Worm (Caenorhabditis elegans): Measurements from ENCODE around the gene Y39A1A.9.

The Y39A1A.9 gene

DNA sequence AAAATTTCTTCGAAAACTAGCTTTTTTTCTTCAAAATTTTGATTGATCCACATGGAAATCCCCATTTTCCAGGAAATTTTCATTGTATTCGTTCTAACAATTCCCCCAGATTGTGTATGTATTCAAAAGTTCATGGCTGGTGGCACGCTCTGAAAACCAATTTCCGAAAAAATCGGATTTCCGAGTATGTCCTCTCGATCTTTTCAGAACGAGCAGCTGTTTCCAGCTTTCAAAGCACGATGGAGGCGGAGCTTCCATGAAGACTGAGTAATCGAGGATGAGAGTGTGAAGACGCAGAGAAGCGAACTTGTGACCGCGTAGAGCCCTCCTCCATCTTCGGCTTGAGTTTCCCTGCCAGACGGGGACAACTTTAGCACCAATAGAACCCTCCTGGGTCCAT, 29.0 kb downstream of the Y39A1A.9 start:
- peak; percentile 45 for TF ChIP-seq nhr-21 (tag; optimal IDR thresholded peaks at IDR 0.05)
- TF ChIP-seq nhr-77 (tag; optimal IDR thresholded peaks at IDR 0.05): no peak
- no peak for TF ChIP-seq skn-1 (tag; optimal IDR thresholded peaks at IDR 0.05)
- TF ChIP-seq lsy-2 (tag; optimal IDR thresholded peaks at IDR 0.05): peak in 1 of 2 experiments; percentile 23
- TF ChIP-seq C34F6.9 (tag; optimal IDR thresholded peaks at IDR 0.05): peak; percentile 18
- TF ChIP-seq lin-39 (tag; optimal IDR thresholded peaks at IDR 0.05): no peak
- peak; percentile 6 for TF ChIP-seq unc-55 (GFP tag; optimal IDR thresholded peaks at IDR 0.05)
- TF ChIP-seq elt-1 (tag; optimal IDR thresholded peaks at IDR 0.05): no peak
- TF ChIP-seq nhr-10 (tag; optimal IDR thresholded peaks at IDR 0.05): no peak
- TF ChIP-seq nhr-129 (tag; optimal IDR thresholded peaks at IDR 0.05): peak; percentile 32
- peak; percentile 55 for TF ChIP-seq lin-11 (tag; optimal IDR thresholded peaks at IDR 0.05)
- no peak for TF ChIP-seq sem-4 (tag; optimal IDR thresholded peaks at IDR 0.05)

DNA sequence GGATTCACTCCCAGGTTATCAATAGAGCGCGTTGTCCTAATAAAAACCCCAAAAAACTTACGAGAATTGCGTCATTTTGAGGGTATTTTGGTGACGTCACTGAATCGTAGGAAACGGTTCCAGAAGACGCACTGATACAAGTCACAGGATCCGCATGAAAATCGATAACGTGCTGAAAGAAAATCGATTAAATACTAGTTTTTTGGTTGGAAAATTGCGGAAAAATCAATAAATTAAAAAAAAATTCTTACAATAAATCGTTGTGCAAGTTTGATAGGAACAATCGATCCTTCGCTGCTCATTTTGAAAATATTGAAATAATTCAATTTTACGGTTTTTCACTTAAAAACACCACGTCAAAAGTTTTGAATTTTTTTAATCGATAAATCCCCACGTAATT, 30.1 kb downstream of the Y39A1A.9 start, which contains the start of gene Y39A1A.2:
Gene Y39A1A.2 (minus strand): TSS at position 319 of the 400 bp plus-strand sequence.
- TF ChIP-seq mbf-1 (tag; optimal IDR thresholded peaks at IDR 0.05) (no peak), sma-3 (GFP tag; optimal IDR thresholded peaks at IDR 0.05) (no peak)

DNA sequence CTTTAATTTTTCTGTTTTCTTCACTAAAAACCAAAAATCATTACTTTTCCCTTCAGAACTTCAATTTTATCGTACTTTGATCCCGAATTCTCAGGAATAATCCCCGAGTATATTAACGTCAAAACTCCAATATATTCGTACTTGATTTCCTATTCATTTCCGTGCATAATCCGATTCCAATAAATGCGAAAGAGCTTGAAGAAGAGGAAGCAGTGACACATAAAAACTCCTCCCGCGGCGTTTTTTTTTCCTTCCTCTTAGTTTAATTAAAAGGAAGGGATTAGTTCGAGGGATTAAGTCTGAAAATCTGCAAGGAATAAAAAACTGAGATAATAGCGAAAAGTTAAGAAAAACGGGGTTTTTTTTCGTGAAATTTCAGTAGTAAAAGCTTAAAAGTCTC, 32.4 kb downstream of the Y39A1A.9 start:
- TF ChIP-seq ztf-1 (GFP tag; conservative IDR thresholded peaks at IDR 0.05) (no peak), C34F6.9 (tag; optimal IDR thresholded peaks at IDR 0.05) (no peak), peb-1 (tag; optimal IDR thresholded peaks at IDR 0.05) (no peak), sma-9 (GFP tag; optimal IDR thresholded peaks at IDR 0.05) (peak; percentile 12), sma-9 (tag; optimal IDR thresholded peaks at IDR 0.05) (no peak)

DNA sequence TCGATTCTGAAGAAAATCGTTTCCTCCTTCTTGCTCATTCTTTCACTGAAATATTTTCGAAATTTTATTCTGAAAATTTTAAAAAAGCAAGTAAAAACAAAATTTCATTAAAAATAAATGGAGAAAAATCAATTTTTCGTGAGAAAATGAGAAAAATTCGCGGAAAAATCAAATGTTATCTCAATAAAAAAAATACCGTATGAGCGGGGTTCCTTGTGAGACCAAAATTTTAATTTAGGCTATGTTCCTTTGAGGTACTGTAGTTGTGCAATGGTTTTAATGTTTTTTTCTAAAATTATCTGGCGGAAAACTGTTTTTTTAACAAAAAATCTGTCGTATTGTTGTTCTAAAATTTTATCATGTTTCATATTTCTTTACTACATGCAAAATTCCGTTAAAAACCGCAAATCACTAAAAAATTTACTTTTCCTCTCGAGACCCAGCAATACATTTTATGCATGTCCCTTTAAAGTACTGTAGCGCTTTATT, 33.1 kb downstream of the Y39A1A.9 start, which contains the start of gene epg-6:
Gene epg-6 (minus strand): TSS at position 51 of the 489 bp plus-strand sequence.
- TF ChIP-seq snpc-4 (tag; optimal IDR thresholded peaks at IDR 0.05) (no peak), ztf-11 (tag; optimal IDR thresholded peaks at IDR 0.05) (no peak), elt-1 (tag; optimal IDR thresholded peaks at IDR 0.05) (no peak), F13H6.1 (tag; optimal IDR thresholded peaks at IDR 0.05) (no peak), lin-13 (GFP tag; optimal IDR thresholded peaks at IDR 0.05) (no peak), nhr-25 (tag; optimal IDR thresholded peaks at IDR 0.05) (no peak), nhr-21 (tag; optimal IDR thresholded peaks at IDR 0.05) (no peak), unc-39 (tag; optimal IDR thresholded peaks at IDR 0.05) (no peak), lsy-2 (tag; optimal IDR thresholded peaks at IDR 0.05) (no peak), gmeb-1 (tag; optimal IDR thresholded peaks at IDR 0.05) (no peak), egl-27 (tag; optimal IDR thresholded peaks at IDR 0.05) (no peak), C34F6.9 (tag; optimal IDR thresholded peaks at IDR 0.05) (no peak), nhr-237 (tag; optimal IDR thresholded peaks at IDR 0.05) (no peak)

DNA sequence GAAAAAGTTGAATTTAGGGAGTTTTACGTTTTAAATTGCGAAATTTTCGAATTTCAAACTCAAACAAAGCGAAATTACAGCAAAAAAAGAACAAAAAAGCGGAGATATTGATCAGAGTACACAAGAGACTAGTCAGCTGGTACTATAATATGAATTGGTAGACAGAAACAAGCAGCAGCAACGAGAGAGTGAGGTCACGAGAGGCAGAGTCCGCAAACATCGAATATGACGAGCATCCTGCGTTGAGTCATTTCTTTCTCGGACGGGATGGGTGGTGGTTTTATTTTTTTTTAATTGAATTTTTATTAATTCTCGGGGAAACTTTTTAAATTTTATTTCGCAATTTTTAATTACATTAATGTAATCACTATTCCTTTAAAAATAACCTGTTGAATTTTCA, 33.6 kb downstream of the Y39A1A.9 start:
- TF ChIP-seq unc-55 (GFP tag; optimal IDR thresholded peaks at IDR 0.05) (peak; percentile 67), gmeb-1 (tag; optimal IDR thresholded peaks at IDR 0.05) (peak; percentile 74), ztf-4 (tag; optimal IDR thresholded peaks at IDR 0.05) (no peak), ceh-16 (tag; optimal IDR thresholded peaks at IDR 0.05) (peak; percentile 27), nhr-21 (tag; optimal IDR thresholded peaks at IDR 0.05) (peak; percentile 10), unc-39 (tag; optimal IDR thresholded peaks at IDR 0.05) (no peak), mbf-1 (tag; optimal IDR thresholded peaks at IDR 0.05) (no peak), blmp-1 (tag; optimal IDR thresholded peaks at IDR 0.05; ENCODE audit: insufficient read depth) (peak; percentile 1), ama-1 (optimal IDR thresholded peaks at IDR 0.05) (peak; percentile 17), sem-4 (tag; optimal IDR thresholded peaks at IDR 0.05) (no peak), Y55F3AM.14 (GFP tag; optimal IDR thresholded peaks at IDR 0.05) (no peak), peb-1 (tag; optimal IDR thresholded peaks at IDR 0.05) (no peak), fos-1 (tag; optimal IDR thresholded peaks at IDR 0.05) (peak; percentile 98), nhr-10 (tag; optimal IDR thresholded peaks at IDR 0.05) (no peak), lin-13 (GFP tag; optimal IDR thresholded peaks at IDR 0.05) (peak; percentile 46), unc-62 (GFP tag; optimal IDR thresholded peaks at IDR 0.05) (no peak), crh-2 (tag; optimal IDR thresholded peaks at IDR 0.05) (peak; percentile 78), nhr-237 (tag; optimal IDR thresholded peaks at IDR 0.05) (no peak), ceh-82 (tag; optimal IDR thresholded peaks at IDR 0.05) (no peak), aly-2 (tag; optimal IDR thresholded peaks at IDR 0.05) (no peak), mdl-1 (tag; optimal IDR thresholded peaks at IDR 0.05) (no peak), nhr-25 (tag; optimal IDR thresholded peaks at IDR 0.05) (peak; percentile 75), nhr-23 (tag; optimal IDR thresholded peaks at IDR 0.05) (no peak), nhr-11 (tag; optimal IDR thresholded peaks at IDR 0.05) (no peak), ZK546.5 (tag; optimal IDR thresholded peaks at IDR 0.05) (no peak), lin-39 (tag; optimal IDR thresholded peaks at IDR 0.05) (no peak), elt-3 (tag; optimal IDR thresholded peaks at IDR 0.05) (no peak), ztf-11 (tag; optimal IDR thresholded peaks at IDR 0.05) (no peak), F13H6.1 (tag; optimal IDR thresholded peaks at IDR 0.05) (peak; percentile 69), dmd-4 (tag; optimal IDR thresholded peaks at IDR 0.05) (no peak), alr-1 (tag; optimal IDR thresholded peaks at IDR 0.05) (no peak), skn-1 (tag; optimal IDR thresholded peaks at IDR 0.05) (no peak), R02D3.7 (tag; optimal IDR thresholded peaks at IDR 0.05) (no peak), egl-27 (tag; optimal IDR thresholded peaks at IDR 0.05) (peak; percentile 49)
